Worm (Caenorhabditis elegans) whole organism, L1 larva: ENCODE measurements around the gene clec-79.
A peak's percentile ranks its signal among the peaks of the same experiment; 100 is the strongest.

ENCODE experiments used
- C16A3.4 ChIP-seq: fragments of 150-350 bp; optimal IDR thresholded peaks from 2 replicates; lab custom pipeline; 2014; ENCODE audit warnings: missing biosample characterization, missing genetic modification characterization
- F16B12.6 ChIP-seq: fragments of 150-350 bp; optimal IDR thresholded peaks from 2 replicates; lab custom pipeline; 2014; ENCODE audit warnings: missing biosample characterization, missing genetic modification characterization
- aha-1 ChIP-seq: fragments of 150-350 bp; optimal IDR thresholded peaks from 2 replicates; lab custom pipeline; 2014; ENCODE audit warnings: missing biosample characterization, missing genetic modification characterization
- ama-1 ChIP-seq: fragments of 150-350 bp; optimal IDR thresholded peaks from 2 replicates; lab custom pipeline; 2014
- blmp-1 ChIP-seq: fragments of 150-350 bp; optimal IDR thresholded peaks from 2 replicates; lab custom pipeline; 2014; ENCODE audit warnings: missing biosample characterization, missing genetic modification characterization
- ceh-63 ChIP-seq: fragments of 200-800 bp; sonication (Bioruptor generic); optimal IDR thresholded peaks from 2 replicates; lab custom pipeline; 2018; ENCODE audit warnings: mild to moderate bottlenecking, missing genetic modification characterization, missing compliant biosample characterization
- ceh-8 ChIP-seq: fragments of 200-800 bp; sonication (Bioruptor generic); optimal IDR thresholded peaks from 2 replicates; lab custom pipeline; 2018; ENCODE audit warnings: mild to moderate bottlenecking, missing genetic modification characterization, moderate library complexity, missing compliant biosample characterization
- efl-3 ChIP-seq: fragments of 200-800 bp; sonication (Bioruptor generic); optimal IDR thresholded peaks from 2 replicates; lab custom pipeline; 2018; ENCODE audit warnings: mild to moderate bottlenecking, missing genetic modification characterization, missing compliant biosample characterization
- elt-2 ChIP-seq: sonication (generic microtip); optimal IDR thresholded peaks from 2 replicates; lab custom pipeline; 2016; ENCODE audit warnings: missing genetic modification characterization, mild to moderate bottlenecking, inconsistent platforms, missing compliant biosample characterization, missing genetic modification reagents
- elt-3 ChIP-seq, 6 experiments: fragments of 150-350 bp in 1 of 6; sonication (generic microtip); optimal IDR thresholded peaks; 2 replicates each; lab custom pipeline; 2017 to 2018; ENCODE audit warnings: missing biosample characterization in 6 of 6, missing genetic modification characterization in 6 of 6, inconsistent platforms in 1 of 6
- ets-5 ChIP-seq: fragments of 200-800 bp; sonication (Bioruptor generic); IDR thresholded peaks from 2 replicates; pipeline ENCODE4 v1.3.6; 2022; ENCODE audit warnings: missing genetic modification characterization, missing compliant biosample characterization
- fos-1 ChIP-seq: fragments of 150-350 bp; optimal IDR thresholded peaks from 2 replicates; lab custom pipeline; 2014; ENCODE audit warnings: missing biosample characterization, missing genetic modification characterization
- hlh-17 ChIP-seq: fragments of 200-800 bp; sonication (Bioruptor generic); optimal IDR thresholded peaks from 2 replicates; lab custom pipeline; 2018; ENCODE audit warnings: missing genetic modification characterization, mild to moderate bottlenecking, missing compliant biosample characterization, moderate library complexity, borderline replicate concordance
- hlh-4 ChIP-seq: sonication (generic microtip); optimal IDR thresholded peaks from 2 replicates; lab custom pipeline; 2016; ENCODE audit warnings: mild to moderate bottlenecking, missing genetic modification characterization, missing compliant biosample characterization
- hpl-2 ChIP-seq: fragments of 150-350 bp; optimal IDR thresholded peaks from 2 replicates; lab custom pipeline; 2014; ENCODE audit warnings: missing biosample characterization, missing genetic modification reagents, missing genetic modification characterization
- jun-1 ChIP-seq: fragments of 150-350 bp; optimal IDR thresholded peaks from 2 replicates; lab custom pipeline; 2014; ENCODE audit warnings: missing biosample characterization, missing genetic modification reagents, missing genetic modification characterization
- lin-13 ChIP-seq: fragments of 150-350 bp; optimal IDR thresholded peaks from 2 replicates; lab custom pipeline; 2014; ENCODE audit warnings: missing biosample characterization, missing genetic modification reagents, missing genetic modification characterization
- lin-35 ChIP-seq, 2 experiments: fragments of 150-350 bp; optimal IDR thresholded peaks; 2 replicates each; lab custom pipeline; 2014; ENCODE audit warnings: missing biosample characterization in 2 of 2, missing genetic modification characterization in 2 of 2, missing genetic modification reagents in 2 of 2
- lir-3 ChIP-seq: sonication (generic microtip); optimal IDR thresholded peaks from 2 replicates; lab custom pipeline; 2016; ENCODE audit warnings: mild to moderate bottlenecking, missing genetic modification characterization, moderate library complexity, missing compliant biosample characterization; ENCODE audit not compliant: poor library complexity
- lsy-2 ChIP-seq, 2 experiments: fragments of 150-350 bp; optimal IDR thresholded peaks; 2 replicates each; lab custom pipeline; 2014; ENCODE audit warnings: missing biosample characterization in 2 of 2, missing genetic modification characterization in 2 of 2
- mdl-1 ChIP-seq, 2 experiments: fragments of 150-350 bp; optimal IDR thresholded peaks; 2 replicates each; lab custom pipeline; 2014 to 2017; ENCODE audit warnings: missing biosample characterization in 2 of 2, missing genetic modification characterization in 2 of 2, inconsistent platforms in 1 of 2
- mef-2 ChIP-seq: fragments of 150-350 bp; optimal IDR thresholded peaks from 2 replicates; lab custom pipeline; 2014; ENCODE audit warnings: missing biosample characterization, missing genetic modification characterization
- nhr-11 ChIP-seq: fragments of 150-350 bp; optimal IDR thresholded peaks from 2 replicates; lab custom pipeline; 2014; ENCODE audit warnings: missing biosample characterization, missing genetic modification characterization
- nhr-12 ChIP-seq: sonication (generic microtip); optimal IDR thresholded peaks from 2 replicates; lab custom pipeline; 2017; ENCODE audit warnings: missing biosample characterization, missing genetic modification characterization
- nhr-20 ChIP-seq: sonication (generic microtip); optimal IDR thresholded peaks from 2 replicates; lab custom pipeline; 2016; ENCODE audit warnings: mild to moderate bottlenecking, missing genetic modification characterization, missing compliant biosample characterization
- nhr-47 ChIP-seq: sonication (generic microtip); optimal IDR thresholded peaks from 2 replicates; lab custom pipeline; 2016; ENCODE audit warnings: mild to moderate bottlenecking, missing genetic modification characterization, moderate library complexity, missing compliant biosample characterization
- nhr-84 ChIP-seq: sonication (generic microtip); optimal IDR thresholded peaks from 2 replicates; lab custom pipeline; 2017; ENCODE audit warnings: missing biosample characterization, missing genetic modification characterization
- nhr-85 ChIP-seq: sonication (generic microtip); peaks from one replicate; lab custom pipeline; 2016; ENCODE audit warnings: missing genetic modification characterization, inconsistent platforms, missing compliant biosample characterization
- pag-3 ChIP-seq: sonication (generic microtip); optimal IDR thresholded peaks from 2 replicates; lab custom pipeline; 2017; ENCODE audit warnings: missing genetic modification characterization, mild to moderate bottlenecking, missing compliant biosample characterization, antibody characterized with exemption, borderline replicate concordance; ENCODE audit not compliant: insufficient read depth
- pax-3 ChIP-seq: fragments of 200-800 bp; sonication (Bioruptor generic); optimal IDR thresholded peaks from 2 replicates; lab custom pipeline; 2018; ENCODE audit warnings: mild to moderate bottlenecking, missing genetic modification characterization, moderate library complexity, missing compliant biosample characterization
- pqm-1 ChIP-seq: sonication (generic microtip); optimal IDR thresholded peaks from 3 replicates; lab custom pipeline; 2017; ENCODE audit warnings: missing biosample characterization, missing genetic modification characterization
- skn-1 ChIP-seq: fragments of 150-350 bp; optimal IDR thresholded peaks from 2 replicates; lab custom pipeline; 2014; ENCODE audit warnings: missing biosample characterization, missing genetic modification characterization
- snpc-4 ChIP-seq: fragments of 150-350 bp; optimal IDR thresholded peaks from 2 replicates; lab custom pipeline; 2014; ENCODE audit warnings: missing biosample characterization, missing genetic modification characterization
- sox-4 ChIP-seq: sonication (generic microtip); optimal IDR thresholded peaks from 2 replicates; lab custom pipeline; 2016; ENCODE audit warnings: missing genetic modification characterization, missing compliant biosample characterization
- sptf-1 ChIP-seq: fragments of 150-350 bp; optimal IDR thresholded peaks from 2 replicates; lab custom pipeline; 2014; ENCODE audit warnings: missing biosample characterization, missing genetic modification characterization
- sup-37 ChIP-seq: fragments of 200-800 bp; sonication (Bioruptor generic); optimal IDR thresholded peaks from 2 replicates; lab custom pipeline; 2018; ENCODE audit warnings: mild to moderate bottlenecking, missing genetic modification characterization, missing compliant biosample characterization
- swsn-7 ChIP-seq: sonication (generic microtip); optimal IDR thresholded peaks from 2 replicates; lab custom pipeline; 2016; ENCODE audit warnings: missing genetic modification characterization, missing compliant biosample characterization
- tlp-1 ChIP-seq: fragments of 150-350 bp; optimal IDR thresholded peaks from 2 replicates; lab custom pipeline; 2014; ENCODE audit warnings: missing biosample characterization, missing genetic modification characterization
- unc-62 ChIP-seq: fragments of 150-350 bp; optimal IDR thresholded peaks from 2 replicates; lab custom pipeline; 2014; ENCODE audit warnings: missing biosample characterization, missing genetic modification reagents, missing genetic modification characterization
- unc-86 ChIP-seq: sonication (generic microtip); optimal IDR thresholded peaks from 2 replicates; lab custom pipeline; 2016; ENCODE audit warnings: missing genetic modification characterization, missing compliant biosample characterization
- unc-98 ChIP-seq: fragments of 200-800 bp; sonication (Bioruptor generic); IDR thresholded peaks from 2 replicates; pipeline ENCODE4 v1.3.6; 2022; ENCODE audit warnings: missing genetic modification characterization, missing compliant biosample characterization
- xbp-1 ChIP-seq: sonication (generic microtip); optimal IDR thresholded peaks from 2 replicates; lab custom pipeline; 2016; ENCODE audit warnings: missing genetic modification characterization, missing compliant biosample characterization
- zag-1 ChIP-seq: fragments of 150-350 bp; optimal IDR thresholded peaks from 2 replicates; lab custom pipeline; 2014; ENCODE audit warnings: missing biosample characterization, missing genetic modification characterization

The clec-79 gene

DNA sequence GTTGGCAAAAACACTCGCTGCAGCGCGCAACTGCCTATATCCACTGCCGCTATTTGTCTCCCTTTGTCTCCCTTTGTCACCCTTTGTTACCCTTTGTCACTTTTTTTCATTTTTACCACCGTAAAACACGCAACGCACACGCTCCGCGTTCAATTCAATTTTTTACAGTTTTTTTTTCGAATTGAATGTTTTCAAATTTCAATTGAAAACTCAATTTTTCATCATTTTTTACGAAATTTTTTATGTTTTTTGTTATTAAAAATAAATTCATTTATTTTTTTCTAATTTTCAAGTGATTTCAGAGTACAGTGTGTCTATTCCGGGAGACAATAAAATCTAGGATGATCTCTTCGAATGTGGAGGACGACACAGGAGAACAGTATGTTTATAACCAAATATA, 30.1 kb upstream of the clec-79 start, which contains the start of gene Y46C8AL.11:
TSS of gene Y46C8AL.11 (plus strand) at position 301 of the 400 bp plus-strand sequence.
- TF ChIP-seq swsn-7 (no peak), ceh-63 (GFP tag; lab: Kevin White, UChicago) (no peak), sptf-1 (no peak), lir-3 (tag; lab: Kevin White, UChicago) (no peak), sox-4 (no peak), unc-98 (GFP tag; lab: Robert Waterston, UW) (no peak), aha-1 (tag; lab: Kevin White, UChicago) (no peak), ama-1 (no peak), sup-37 (no peak), mef-2 (tag; lab: Kevin White, UChicago) (no peak), C16A3.4 (no peak), nhr-12 (tag; lab: Kevin White, UChicago) (no peak), F16B12.6 (tag; lab: Kevin White, UChicago) (no peak), blmp-1 (tag; lab: Kevin White, UChicago) (no peak), xbp-1 (no peak), unc-86 (tag; lab: Kevin White, UChicago) (no peak), hlh-4 (tag; lab: Kevin White, UChicago) (no peak), ceh-8 (GFP tag; lab: Kevin White, UChicago) (no peak), ets-5 (GFP tag; lab: Robert Waterston, UW) (no peak)

DNA sequence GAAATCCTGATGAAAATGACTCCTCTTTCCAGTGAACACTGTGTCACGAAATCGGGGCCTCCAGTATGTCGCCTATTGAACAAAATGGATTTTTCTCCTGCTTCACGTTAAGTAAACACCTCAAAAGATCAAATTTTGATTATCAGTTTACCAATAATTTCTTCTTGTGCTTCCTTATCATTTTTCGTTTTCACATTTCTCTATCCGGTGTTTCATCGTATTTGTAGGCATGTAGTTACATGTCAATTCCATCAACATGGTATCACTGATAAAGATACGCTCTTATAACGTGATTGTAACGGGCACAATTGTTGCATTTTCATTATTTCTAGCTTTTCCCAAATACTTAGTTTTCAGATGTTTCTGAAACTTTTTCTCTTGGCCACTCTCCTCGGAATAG, 28.7 kb upstream of the clec-79 start, which contains the start of gene clec-72:
TSS of gene clec-72 (plus strand) at position 358 of the 400 bp plus-strand sequence.
- TF ChIP-seq nhr-20 (peak; percentile 13), lir-3 (tag; lab: Kevin White, UChicago) (no peak), pag-3 (tag; lab: Kevin White, UChicago) (no peak), blmp-1 (tag; lab: Kevin White, UChicago) (no peak), unc-62 (GFP tag; lab: Kevin White, UChicago) (no peak), elt-2 (tag; lab: Kevin White, UChicago) (peak; percentile 98), ceh-8 (GFP tag; lab: Kevin White, UChicago) (no peak), nhr-85 (tag; lab: Kevin White, UChicago) (no peak), pqm-1 (tag; lab: Kevin White, UChicago) (peak; percentile 78), nhr-11 (tag; lab: Kevin White, UChicago) (no peak), fos-1 (tag; lab: Kevin White, UChicago) (no peak), hpl-2 (GFP tag; lab: Kevin White, UChicago) (no peak), pax-3 (tag; lab: Kevin White, UChicago) (no peak), nhr-47 (no peak), nhr-84 (tag; lab: Kevin White, UChicago) (no peak), unc-86 (tag; lab: Kevin White, UChicago) (no peak), zag-1 (no peak), lin-35 (GFP tag; optimal IDR thresholded peaks at IDR 0.05; lab: Kevin White, UChicago) (peak in 1 of 2 experiments; percentile 10), jun-1 (tag; lab: Kevin White, UChicago) (peak; percentile 78), sup-37 (no peak)
- TF ChIP-seq, all 84 proteins: peak for 5

DNA sequence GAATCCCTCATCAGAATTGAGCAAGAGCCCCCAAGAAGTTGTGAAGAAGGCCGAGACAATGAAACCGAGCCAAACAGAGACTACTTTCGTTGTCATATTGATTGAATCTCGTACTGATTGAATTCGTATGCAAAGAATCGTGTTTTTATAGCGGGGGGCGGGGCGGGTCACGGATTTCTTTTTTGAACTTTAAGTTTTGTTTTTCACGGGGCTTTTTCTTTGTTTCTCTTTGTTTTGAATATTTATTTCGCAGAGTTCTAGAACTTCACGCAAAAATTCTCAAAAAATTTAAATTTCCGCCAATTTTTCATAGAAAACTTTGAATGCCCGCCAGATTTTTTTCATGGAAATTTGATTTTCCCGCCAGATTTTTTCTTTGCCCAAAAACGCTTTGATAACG, 17.1 kb upstream of the clec-79 start, which contains the start of gene clec-73:
TSS of gene clec-73 (minus strand) at position 101 of the 400 bp plus-strand sequence.
- TF ChIP-seq pqm-1 (tag; lab: Kevin White, UChicago) (no peak), skn-1 (no peak), lin-13 (GFP tag; lab: Kevin White, UChicago) (no peak), hpl-2 (GFP tag; lab: Kevin White, UChicago) (no peak), snpc-4 (no peak), elt-2 (tag; lab: Kevin White, UChicago) (no peak), ama-1 (no peak), unc-86 (tag; lab: Kevin White, UChicago) (no peak), efl-3 (no peak), ets-5 (GFP tag; lab: Robert Waterston, UW) (no peak), lsy-2 (tag; optimal IDR thresholded peaks at IDR 0.05; lab: Kevin White, UChicago) (no peak), tlp-1 (tag; lab: Kevin White, UChicago) (no peak), hlh-17 (GFP tag; lab: Kevin White, UChicago) (no peak), elt-3 (tag; optimal IDR thresholded peaks at IDR 0.05; lab: Kevin White, UChicago) (no peak), sup-37 (no peak), mdl-1 (tag; optimal IDR thresholded peaks at IDR 0.05; lab: Kevin White, UChicago) (no peak)
